Worm (Caenorhabditis elegans): Measurements from ENCODE around the gene rfs-1.

The rfs-1 gene

DNA sequence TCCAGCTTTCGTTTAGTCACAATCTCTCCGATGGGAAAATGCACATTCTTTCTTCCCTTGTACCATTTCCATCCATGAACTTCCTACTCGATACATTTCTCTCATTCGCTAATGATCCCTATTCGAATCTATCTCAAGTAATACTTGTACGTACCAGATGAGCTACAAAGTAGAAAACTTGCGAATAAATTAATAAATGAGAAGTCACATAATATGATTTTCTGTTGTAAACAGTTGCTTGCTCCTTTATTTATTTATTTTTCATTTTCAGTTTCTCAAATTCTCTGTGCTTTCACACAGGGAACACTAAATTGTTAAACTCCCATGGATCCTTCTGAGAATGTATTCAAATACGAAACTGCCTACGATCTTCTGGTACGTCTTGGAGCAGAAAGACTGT, at the start of gene rfs-1:
TSS of gene rfs-1 (plus strand) at position 301 of the 400 bp plus-strand sequence.
- TF ChIP-seq hmg-4 (GFP tag; optimal IDR thresholded peaks at IDR 0.05) (no peak), aly-1 (tag; optimal IDR thresholded peaks at IDR 0.05) (no peak), tbx-11 (GFP tag; IDR thresholded peaks at IDR 0.05) (no peak), B0310.2 (tag; optimal IDR thresholded peaks at IDR 0.05) (no peak), pes-1 (GFP tag; IDR thresholded peaks at IDR 0.05) (no peak), ama-1 (optimal IDR thresholded peaks at IDR 0.05) (no peak), hnd-1 (tag; optimal IDR thresholded peaks at IDR 0.05) (no peak), scrt-1 (GFP tag; IDR thresholded peaks at IDR 0.05) (no peak), ets-7 (tag; optimal IDR thresholded peaks at IDR 0.05) (no peak), ceh-36 (tag; optimal IDR thresholded peaks at IDR 0.05) (no peak), ceh-13 (GFP tag; optimal IDR thresholded peaks at IDR 0.05) (no peak), F13C5.2 (tag; optimal IDR thresholded peaks at IDR 0.05) (no peak), tbx-37 (GFP tag; conservative IDR thresholded peaks at IDR 0.05) (no peak)

DNA sequence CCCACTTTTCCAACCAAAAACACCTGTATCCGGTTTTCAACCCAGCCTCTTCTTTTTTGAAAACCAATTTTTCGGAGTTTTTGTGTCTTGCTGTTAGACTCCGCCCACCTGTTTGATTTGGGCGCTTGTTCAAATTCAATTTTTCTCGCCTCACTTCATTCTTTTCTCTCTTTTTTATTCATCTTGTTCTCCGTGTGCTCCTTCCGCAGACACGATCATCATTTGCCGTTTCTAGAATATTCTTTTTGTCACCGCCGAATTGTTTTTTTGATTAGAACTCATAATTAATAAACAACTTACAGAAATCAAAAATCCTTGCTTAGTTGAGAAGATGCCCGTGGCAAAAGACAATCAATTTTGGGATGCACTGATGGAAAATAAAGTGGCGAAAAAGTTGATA, 47.4 kb upstream of the rfs-1 start, which contains the start of gene C50C3.5:
TSS of gene C50C3.5 (plus strand) at position 301 of the 400 bp plus-strand sequence.
- no peak for TF ChIP-seq ama-1 (optimal IDR thresholded peaks at IDR 0.05)
- no peak for TF ChIP-seq pes-1 (GFP tag; IDR thresholded peaks at IDR 0.05)
- TF ChIP-seq tra-4 (tag; optimal IDR thresholded peaks at IDR 0.05), result no peak

- TF ChIP-seq F13C5.2 (tag; optimal IDR thresholded peaks at IDR 0.05) (no peak), ceh-36 (tag; optimal IDR thresholded peaks at IDR 0.05) (no peak), hnd-1 (tag; optimal IDR thresholded peaks at IDR 0.05) (no peak), ama-1 (optimal IDR thresholded peaks at IDR 0.05) (no peak), tbx-11 (GFP tag; IDR thresholded peaks at IDR 0.05) (no peak)
Observed at ce11 chrIII:8181581-8181980, 44.7 kb upstream of the rfs-1 start, which contains the start of gene spc-2. spc-2 (plus strand) TSS chrIII:8181881.

DNA sequence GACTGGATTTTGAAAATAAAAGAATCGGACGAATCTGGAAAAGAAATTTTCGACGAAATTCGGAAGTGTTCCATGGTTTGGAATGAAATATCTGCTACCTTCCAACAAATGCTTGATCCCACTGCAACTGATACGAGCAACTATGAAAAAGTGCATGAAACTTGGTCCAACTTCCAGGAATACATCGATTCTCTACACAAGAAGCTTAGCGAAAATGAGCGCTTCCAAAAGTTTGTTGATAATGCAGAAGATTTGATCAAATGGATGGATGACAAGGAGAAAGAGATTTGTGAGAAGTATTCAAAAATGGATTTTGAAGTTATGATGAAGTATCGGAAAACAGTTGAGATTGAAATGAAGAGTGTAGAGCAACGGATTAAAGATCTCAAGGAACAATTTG, 43.7 kb upstream of the rfs-1 start:
- TF ChIP-seq scrt-1 (GFP tag; IDR thresholded peaks at IDR 0.05) (no peak), ets-7 (tag; optimal IDR thresholded peaks at IDR 0.05) (no peak), hnd-1 (tag; optimal IDR thresholded peaks at IDR 0.05) (no peak), hmbx-1 (tag; optimal IDR thresholded peaks at IDR 0.05) (no peak), ceh-13 (GFP tag; optimal IDR thresholded peaks at IDR 0.05) (no peak), ceh-36 (tag; optimal IDR thresholded peaks at IDR 0.05) (no peak), tbx-11 (GFP tag; IDR thresholded peaks at IDR 0.05) (no peak), sea-1 (GFP tag; conservative IDR thresholded peaks at IDR 0.05) (no peak), pes-1 (GFP tag; IDR thresholded peaks at IDR 0.05) (no peak), tbx-37 (GFP tag; conservative IDR thresholded peaks at IDR 0.05) (no peak), ama-1 (optimal IDR thresholded peaks at IDR 0.05) (no peak), B0310.2 (tag; optimal IDR thresholded peaks at IDR 0.05) (no peak), hmg-4 (GFP tag; optimal IDR thresholded peaks at IDR 0.05) (no peak), flt-1 (GFP tag; IDR thresholded peaks at IDR 0.05) (no peak), F13C5.2 (tag; optimal IDR thresholded peaks at IDR 0.05) (no peak), tra-4 (tag; optimal IDR thresholded peaks at IDR 0.05) (no peak), aly-1 (tag; optimal IDR thresholded peaks at IDR 0.05) (no peak)

DNA sequence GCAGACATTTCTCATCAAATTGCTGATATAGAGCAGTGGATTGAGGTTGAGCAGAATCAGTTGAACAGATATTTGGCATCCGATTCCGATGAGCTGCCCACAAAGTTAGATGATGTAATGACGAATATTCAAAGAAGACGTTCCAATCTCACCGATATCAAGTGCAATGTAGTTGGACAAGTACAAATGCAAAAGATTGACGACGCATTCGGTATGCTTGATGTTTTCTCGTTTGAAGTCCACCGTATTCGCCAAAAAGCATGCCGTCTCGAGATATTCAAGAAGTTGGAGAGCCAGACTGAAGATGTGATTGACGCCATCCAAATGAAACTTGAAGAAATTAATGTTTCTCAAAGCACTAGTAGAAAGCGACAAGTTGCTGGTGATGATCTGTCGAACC, 41.1 kb upstream of the rfs-1 start:
- no peak for TF ChIP-seq tra-4 (tag; optimal IDR thresholded peaks at IDR 0.05)
- no peak for TF ChIP-seq scrt-1 (GFP tag; IDR thresholded peaks at IDR 0.05)
- no peak for TF ChIP-seq hmbx-1 (tag; optimal IDR thresholded peaks at IDR 0.05)
- TF ChIP-seq hnd-1 (tag; optimal IDR thresholded peaks at IDR 0.05), result no peak
- no peak for TF ChIP-seq hmg-4 (GFP tag; optimal IDR thresholded peaks at IDR 0.05)
- TF ChIP-seq ets-7 (tag; optimal IDR thresholded peaks at IDR 0.05), result no peak
- no peak for TF ChIP-seq ceh-36 (tag; optimal IDR thresholded peaks at IDR 0.05)

- TF ChIP-seq ceh-36 (tag; optimal IDR thresholded peaks at IDR 0.05), result no peak
- no peak for TF ChIP-seq pes-1 (GFP tag; IDR thresholded peaks at IDR 0.05)
- TF ChIP-seq tbx-37 (GFP tag; conservative IDR thresholded peaks at IDR 0.05), result no peak
- TF ChIP-seq hnd-1 (tag; optimal IDR thresholded peaks at IDR 0.05), result no peak
- no peak for TF ChIP-seq flt-1 (GFP tag; IDR thresholded peaks at IDR 0.05)
Observed at ce11 chrIII:8190505-8190904, 35.8 kb upstream of the rfs-1 start, which contains the start of gene C50C3.19. C50C3.19 (plus strand) TSS chrIII:8190805.

DNA sequence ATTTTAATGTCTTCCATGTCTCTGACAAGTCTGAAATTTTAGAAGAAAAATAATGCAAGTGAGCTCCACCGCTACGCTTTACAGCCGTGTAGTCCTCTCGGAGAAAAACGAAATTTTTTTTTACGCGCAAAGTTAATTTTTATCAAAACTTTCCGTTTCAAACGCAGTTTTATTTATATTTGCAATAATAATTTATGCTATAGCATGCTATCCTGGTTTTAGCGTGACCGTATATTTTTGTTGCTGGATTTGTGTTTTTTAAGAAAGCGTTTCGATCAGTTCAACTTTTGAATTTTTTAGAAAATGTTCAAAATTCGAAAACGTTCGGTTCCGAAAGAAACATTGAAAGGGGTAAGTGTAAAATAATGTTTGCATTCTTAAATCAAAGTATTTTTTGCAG, 34.6 kb upstream of the rfs-1 start, which contains the start of gene C50C3.1:
TSS of gene C50C3.1 (plus strand) at position 301 of the 400 bp plus-strand sequence.
- TF ChIP-seq ceh-13 (GFP tag; optimal IDR thresholded peaks at IDR 0.05) (no peak), scrt-1 (GFP tag; IDR thresholded peaks at IDR 0.05) (no peak), sea-1 (GFP tag; conservative IDR thresholded peaks at IDR 0.05) (no peak), hmbx-1 (tag; optimal IDR thresholded peaks at IDR 0.05) (no peak), tra-4 (tag; optimal IDR thresholded peaks at IDR 0.05) (no peak), hnd-1 (tag; optimal IDR thresholded peaks at IDR 0.05) (no peak), F13C5.2 (tag; optimal IDR thresholded peaks at IDR 0.05) (no peak)

DNA sequence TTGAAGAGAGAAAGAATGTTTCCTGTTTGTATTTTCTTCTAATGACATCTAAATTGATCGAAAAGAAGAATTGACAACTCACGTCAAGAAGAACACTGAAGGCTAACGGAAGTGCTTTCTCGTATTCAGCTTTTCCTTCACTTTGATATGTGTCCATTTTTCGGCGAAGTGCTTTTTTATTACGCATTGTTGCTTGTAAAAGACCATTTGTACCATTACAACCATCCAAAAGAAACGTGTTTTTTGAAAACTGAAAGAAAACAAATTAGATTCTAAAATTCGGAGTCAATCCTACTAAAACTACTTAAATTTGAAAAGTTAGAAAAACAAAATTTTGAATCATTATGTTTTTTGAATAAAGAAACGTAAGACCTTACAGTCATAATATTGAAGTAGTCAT, 27.2 kb upstream of the rfs-1 start:
- TF ChIP-seq sea-1 (GFP tag; conservative IDR thresholded peaks at IDR 0.05) (no peak), hnd-1 (tag; optimal IDR thresholded peaks at IDR 0.05) (no peak), F13C5.2 (tag; optimal IDR thresholded peaks at IDR 0.05) (no peak), hmg-4 (GFP tag; optimal IDR thresholded peaks at IDR 0.05) (no peak), scrt-1 (GFP tag; IDR thresholded peaks at IDR 0.05) (no peak), aly-1 (tag; optimal IDR thresholded peaks at IDR 0.05) (no peak), tbx-37 (GFP tag; conservative IDR thresholded peaks at IDR 0.05) (no peak), pes-1 (GFP tag; IDR thresholded peaks at IDR 0.05) (no peak), ceh-13 (GFP tag; optimal IDR thresholded peaks at IDR 0.05) (no peak), hmbx-1 (tag; optimal IDR thresholded peaks at IDR 0.05) (no peak), ceh-36 (tag; optimal IDR thresholded peaks at IDR 0.05) (no peak), ama-1 (optimal IDR thresholded peaks at IDR 0.05) (no peak), B0310.2 (tag; optimal IDR thresholded peaks at IDR 0.05) (no peak), tra-4 (tag; optimal IDR thresholded peaks at IDR 0.05) (no peak), tbx-11 (GFP tag; IDR thresholded peaks at IDR 0.05) (no peak), flt-1 (GFP tag; IDR thresholded peaks at IDR 0.05) (no peak), ets-7 (tag; optimal IDR thresholded peaks at IDR 0.05) (no peak)
